Worm (Caenorhabditis elegans) whole organism, L4 larva: ENCODE results near the gene irld-18.

Experiments used
- R02D3.7 ChIP-seq: fragments of 150-350 bp; sonication (generic microtip); optimal IDR thresholded peaks from 3 replicates; lab custom pipeline; 2014; ENCODE audit warnings: missing biosample characterization, missing genetic modification characterization
- Y75B8A.6 ChIP-seq: fragments of 200-800 bp; sonication (Bioruptor generic); IDR thresholded peaks from 2 replicates; pipeline ENCODE4 v1.3.6; 2022; ENCODE audit warnings: missing genetic modification reagents, missing genetic modification characterization, missing compliant biosample characterization
- ces-1 ChIP-seq: fragments of 150-350 bp; sonication (generic microtip); optimal IDR thresholded peaks from 4 replicates; lab custom pipeline; 2014; ENCODE audit warnings: missing biosample characterization, missing genetic modification reagents, missing genetic modification characterization
- daf-12 ChIP-seq: fragments of 150-350 bp; optimal IDR thresholded peaks from 2 replicates; lab custom pipeline; 2014; ENCODE audit warnings: missing biosample characterization, missing genetic modification reagents, missing genetic modification characterization
- egl-27 ChIP-seq: sonication (generic microtip); optimal IDR thresholded peaks from 3 replicates; lab custom pipeline; 2017; ENCODE audit warnings: missing biosample characterization, missing genetic modification reagents, missing genetic modification characterization
- fos-1 ChIP-seq: fragments of 150-350 bp; optimal IDR thresholded peaks from 2 replicates; lab custom pipeline; 2014; ENCODE audit warnings: missing biosample characterization, missing genetic modification characterization
- hlh-30 ChIP-seq: sonication (generic microtip); optimal IDR thresholded peaks from 2 replicates; lab custom pipeline; 2017; ENCODE audit warnings: antibody characterized with exemption, mild to moderate bottlenecking, missing genetic modification characterization, missing compliant biosample characterization; ENCODE audit not compliant: insufficient read depth
- lin-13 ChIP-seq: fragments of 150-350 bp; optimal IDR thresholded peaks from 2 replicates; lab custom pipeline; 2014; ENCODE audit warnings: missing biosample characterization, missing genetic modification reagents, missing genetic modification characterization
- lin-39 ChIP-seq: fragments of 150-350 bp; optimal IDR thresholded peaks from 2 replicates; lab custom pipeline; 2014; ENCODE audit warnings: missing biosample characterization, missing genetic modification reagents, missing genetic modification characterization
- nhr-237 ChIP-seq: sonication (generic microtip); optimal IDR thresholded peaks from 2 replicates; lab custom pipeline; 2017; ENCODE audit warnings: missing biosample characterization, missing genetic modification characterization
- nhr-48 ChIP-seq: sonication (generic microtip); optimal IDR thresholded peaks from 2 replicates; lab custom pipeline; 2016; ENCODE audit warnings: mild to moderate bottlenecking, missing genetic modification characterization, missing compliant biosample characterization
- nhr-76 ChIP-seq: fragments of 150-350 bp; optimal IDR thresholded peaks from 2 replicates; lab custom pipeline; 2014; ENCODE audit warnings: missing biosample characterization, missing genetic modification characterization
- unc-130 ChIP-seq: sonication (generic microtip); optimal IDR thresholded peaks from 2 replicates; lab custom pipeline; 2016; ENCODE audit warnings: missing genetic modification reagents, missing genetic modification characterization, missing compliant biosample characterization
- zfp-3 ChIP-seq: fragments of 200-800 bp; sonication (Bioruptor generic); conservative IDR thresholded peaks from 2 replicates; pipeline ENCODE4 v1.3.6; 2022; ENCODE audit warnings: missing genetic modification reagents, missing genetic modification characterization, missing compliant biosample characterization

- TF ChIP-seq hlh-30 (tag; lab: Kevin White, UChicago) (no peak), unc-130 (GFP tag; lab: Kevin White, UChicago) (no peak), daf-12 (tag; lab: Kevin White, UChicago) (no peak), lin-39 (tag; lab: Kevin White, UChicago) (no peak), nhr-237 (tag; lab: Kevin White, UChicago) (no peak), egl-27 (tag; lab: Kevin White, UChicago) (no peak), nhr-76 (tag; lab: Kevin White, UChicago) (no peak), fos-1 (tag; lab: Kevin White, UChicago) (no peak), R02D3.7 (tag; lab: Kevin White, UChicago) (no peak), zfp-3 (no peak), nhr-48 (tag; lab: Kevin White, UChicago) (no peak), ces-1 (GFP tag; lab: Kevin White, UChicago) (no peak), lin-13 (GFP tag; lab: Kevin White, UChicago) (no peak), Y75B8A.6 (GFP tag; lab: Robert Waterston, UW) (no peak)
Measured at ce11 chrIV:14532366-14532765, 48.5 kb downstream of the irld-18 start.
